Fruit fly (Drosophila melanogaster): ENCODE measurements around the gene Oatp30B.

DNA sequence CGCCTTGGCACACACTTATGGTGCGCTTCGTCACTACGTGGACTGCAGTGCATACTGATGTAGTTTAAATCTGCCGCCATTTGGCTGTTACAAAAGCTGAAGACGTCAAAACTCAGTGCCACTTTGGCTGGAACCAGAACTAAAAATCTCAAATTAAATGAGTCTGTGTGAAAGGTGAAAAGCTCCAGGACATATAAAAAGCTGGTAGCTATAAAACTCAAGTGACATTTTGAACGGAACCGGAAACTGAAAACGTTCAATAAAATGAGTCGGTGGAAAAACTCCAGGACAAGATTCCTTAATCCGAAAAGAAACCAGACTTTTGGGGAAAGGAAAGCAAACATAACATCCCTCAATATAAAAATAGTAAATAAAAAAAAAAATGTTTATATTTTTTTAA is 30.2 kb upstream of the Oatp30B start:
- TF ChIP-seq pan (optimal IDR thresholded peaks at IDR 0.05) (no peak), CG8478 (optimal IDR thresholded peaks at IDR 0.05) (no peak), usp (GFP tag; optimal IDR thresholded peaks at IDR 0.05) (no peak)

All from whole organism.